Fruit fly (Drosophila melanogaster) whole organism, embryonic: ENCODE measurements around the gene Dpy-30L1.

Experiments
- ATbp ChIP-seq: fragments of 200-800 bp; sonication (Bioruptor generic); optimal IDR thresholded peaks from 2 replicates; lab custom pipeline; 2017; ENCODE audit warnings: missing biosample characterization, mild to moderate bottlenecking, missing genetic modification characterization, missing genetic modification reagents
- Ada2b ChIP-seq: fragments of 200-800 bp; sonication (Bioruptor generic); IDR thresholded peaks from 2 replicates; pipeline ENCODE4 v1.3.6; 2022; ENCODE audit warnings: missing biosample characterization, missing genetic modification characterization
- Atf3 ChIP-seq: fragments of 200-800 bp; sonication (Bioruptor generic); optimal IDR thresholded peaks from 3 replicates; lab custom pipeline; 2016; ENCODE audit warnings: missing biosample characterization, missing genetic modification characterization
- Atf6 ChIP-seq: fragments of 200-800 bp; sonication (Bioruptor generic); IDR thresholded peaks from 2 replicates; pipeline ENCODE4 v1.3.6; 2022; ENCODE audit warnings: missing biosample characterization, missing genetic modification characterization
- BEAF-32 ChIP-seq: fragments of 200-800 bp; sonication (Bioruptor generic); optimal IDR thresholded peaks from 3 replicates; lab custom pipeline; 2017; ENCODE audit warnings: missing biosample characterization, missing genetic modification characterization, mild to moderate bottlenecking, moderate library complexity, missing genetic modification reagents
- CG10321 ChIP-seq: fragments of 200-800 bp; sonication (Bioruptor generic); IDR thresholded peaks from 2 replicates; pipeline ENCODE4 v1.3.6; 2022; ENCODE audit warnings: missing biosample characterization, missing genetic modification characterization
- CG12659 ChIP-seq: fragments of 200-800 bp; sonication (Bioruptor generic); optimal IDR thresholded peaks from 3 replicates; lab custom pipeline; 2017; ENCODE audit warnings: mild to moderate bottlenecking, missing biosample characterization, missing genetic modification reagents, missing genetic modification characterization
- CG1792 ChIP-seq: fragments of 200-800 bp; sonication (Bioruptor generic); optimal IDR thresholded peaks from 2 replicates; lab custom pipeline; 2016; ENCODE audit warnings: missing biosample characterization, missing genetic modification characterization
- CG18476 ChIP-seq: fragments of 200-800 bp; sonication (Bioruptor generic); optimal IDR thresholded peaks from 2 replicates; lab custom pipeline; 2016; ENCODE audit warnings: missing biosample characterization, mild to moderate bottlenecking, missing genetic modification characterization
- CG18764 ChIP-seq: fragments of 200-800 bp; sonication (Bioruptor generic); optimal IDR thresholded peaks from 3 replicates; lab custom pipeline; 2016; ENCODE audit warnings: missing biosample characterization, missing genetic modification characterization
- CG31441 ChIP-seq: fragments of 200-800 bp; sonication (Bioruptor generic); IDR thresholded peaks from 2 replicates; pipeline ENCODE4 v1.3.6; 2022; ENCODE audit warnings: missing biosample characterization, missing genetic modification characterization
- CG3281 ChIP-seq: fragments of 200-800 bp; sonication (Bioruptor generic); optimal IDR thresholded peaks from 3 replicates; lab custom pipeline; 2017; ENCODE audit warnings: missing biosample characterization, mild to moderate bottlenecking, missing genetic modification characterization
- CG3407 ChIP-seq: fragments of 200-800 bp; sonication (Bioruptor generic); optimal IDR thresholded peaks from 2 replicates; lab custom pipeline; 2018; ENCODE audit warnings: missing biosample characterization, mild to moderate bottlenecking, missing genetic modification characterization
- CG3995 ChIP-seq: fragments of 200-800 bp; sonication (Bioruptor generic); optimal IDR thresholded peaks from 3 replicates; lab custom pipeline; 2016; ENCODE audit warnings: missing biosample characterization, missing genetic modification characterization
- CG7271 ChIP-seq: fragments of 200-800 bp; sonication (Bioruptor generic); optimal IDR thresholded peaks from 2 replicates; lab custom pipeline; 2018; ENCODE audit warnings: missing biosample characterization, mild to moderate bottlenecking, missing genetic modification characterization, moderate library complexity
- CG8290 ChIP-seq, 3 experiments: fragments of 200-800 bp; sonication (Bioruptor generic); optimal IDR thresholded peaks; 2 replicates each; lab custom pipeline; 2016 to 2019; ENCODE audit warnings: missing biosample characterization in 3 of 3, missing genetic modification characterization in 3 of 3, mild to moderate bottlenecking in 2 of 3, moderate library complexity in 1 of 3
- CG8944 ChIP-seq: fragments of 200-800 bp; sonication (Bioruptor generic); optimal IDR thresholded peaks from 3 replicates; lab custom pipeline; 2016; ENCODE audit warnings: missing biosample characterization, missing genetic modification characterization
- Chrac-16 ChIP-seq: fragments of 200-800 bp; sonication (Bioruptor generic); optimal IDR thresholded peaks from 3 replicates; lab custom pipeline; 2016; ENCODE audit warnings: missing biosample characterization, missing genetic modification characterization
- D19A ChIP-seq: fragments of 200-800 bp; optimal IDR thresholded peaks from 3 replicates; lab custom pipeline; 2019; ENCODE audit warnings: missing biosample characterization, mild to moderate bottlenecking, missing genetic modification characterization, moderate library complexity
- Deaf1 ChIP-seq: fragments of 200-800 bp; optimal IDR thresholded peaks from 3 replicates; lab custom pipeline; 2019; ENCODE audit warnings: missing biosample characterization, mild to moderate bottlenecking, missing genetic modification characterization, moderate library complexity
- Gug ChIP-seq: fragments of 200-800 bp; sonication (Bioruptor generic); IDR thresholded peaks from 4 replicates; pipeline ENCODE4 v1.3.6; 2022; ENCODE audit warnings: missing biosample characterization, missing genetic modification characterization
- HHEX ChIP-seq: fragments of 200-800 bp; sonication (Bioruptor generic); optimal IDR thresholded peaks from 3 replicates; lab custom pipeline; 2017; ENCODE audit warnings: missing biosample characterization, mild to moderate bottlenecking, missing genetic modification characterization, missing genetic modification reagents
- HmgZ ChIP-seq: fragments of 200-800 bp; sonication (Bioruptor generic); optimal IDR thresholded peaks from 2 replicates; lab custom pipeline; 2018; ENCODE audit warnings: missing biosample characterization, mild to moderate bottlenecking, missing genetic modification characterization
- Med ChIP-seq: fragments of 200-800 bp; sonication (Bioruptor generic); peaks from one replicate; lab custom pipeline; 2016; ENCODE audit warnings: missing biosample characterization, missing genetic modification characterization, mild to moderate bottlenecking, inconsistent platforms, moderate library complexity
- Scr ChIP-seq: fragments of 200-800 bp; sonication (Bioruptor generic); IDR thresholded peaks from 2 replicates; pipeline ENCODE4 v1.3.6; 2022; ENCODE audit warnings: missing biosample characterization, missing genetic modification characterization; ENCODE audit not compliant: partially characterized antibody
- Stat92E ChIP-seq, 3 experiments: fragments of >200 bp in 2 of 3; fragments of 200-800 bp in 1 of 3; sonication (Bioruptor generic) in 1 of 3; optimal IDR thresholded peaks; 2 replicates each; lab custom pipeline; 2017 to 2019; ENCODE audit warnings: missing biosample characterization in 3 of 3, missing genetic modification characterization in 3 of 3, mild to moderate bottlenecking in 1 of 3, moderate library complexity in 1 of 3
- Tbp ChIP-seq: fragments of >200 bp; optimal IDR thresholded peaks from 2 replicates; lab custom pipeline; 2018; ENCODE audit warnings: missing biosample characterization, missing genetic modification characterization
- bcd ChIP-seq: fragments of 200-800 bp; sonication (Bioruptor generic); optimal IDR thresholded peaks from 2 replicates; lab custom pipeline; 2017; ENCODE audit warnings: missing biosample characterization, mild to moderate bottlenecking, missing genetic modification characterization
- bigmax ChIP-seq: fragments of 200-800 bp; sonication (Bioruptor generic); optimal IDR thresholded peaks from 2 replicates; lab custom pipeline; 2018; ENCODE audit warnings: missing biosample characterization, mild to moderate bottlenecking, missing genetic modification characterization
- cas ChIP-seq: fragments of 200-800 bp; sonication (Bioruptor generic); IDR thresholded peaks from 2 replicates; pipeline ENCODE4 v1.3.6; 2022; ENCODE audit warnings: missing biosample characterization, missing genetic modification characterization
- dan ChIP-seq: fragments of 200-800 bp; sonication (Bioruptor generic); IDR thresholded peaks from 2 replicates; pipeline ENCODE4 v1.3.6; 2022; ENCODE audit warnings: missing biosample characterization, missing genetic modification characterization
- ewg ChIP-seq: fragments of 200-800 bp; sonication (Bioruptor generic); optimal IDR thresholded peaks from 3 replicates; lab custom pipeline; 2017; ENCODE audit warnings: mild to moderate bottlenecking, missing biosample characterization, missing genetic modification reagents, missing genetic modification characterization
- fd102C ChIP-seq: fragments of 200-800 bp; sonication (Bioruptor generic); optimal IDR thresholded peaks from 2 replicates; lab custom pipeline; 2018; ENCODE audit warnings: missing biosample characterization, mild to moderate bottlenecking, missing genetic modification characterization, moderate library complexity
- hkb ChIP-seq, 2 experiments: fragments of 200-800 bp in 1 of 2; fragments of >200 bp in 1 of 2; sonication (Bioruptor generic) in 1 of 2; IDR thresholded peaks in 1 of 2; optimal IDR thresholded peaks in 1 of 2; 2 replicates each; pipeline versions ENCODE4 v1.3.6 to Lab custom; 2017 to 2022; ENCODE audit warnings: missing biosample characterization in 1 of 2, missing genetic modification characterization in 1 of 2
- insv ChIP-seq, 2 experiments: fragments of 200-800 bp; sonication (Bioruptor generic); optimal IDR thresholded peaks; 3 replicates each; lab custom pipeline; 2016 to 2018; ENCODE audit warnings: missing biosample characterization in 2 of 2, missing genetic modification characterization in 2 of 2
- kni ChIP-seq: fragments of 200-800 bp; sonication (Bioruptor generic); optimal IDR thresholded peaks from 3 replicates; lab custom pipeline; 2017; ENCODE audit warnings: mild to moderate bottlenecking, missing biosample characterization, missing genetic modification reagents, missing genetic modification characterization
- lab ChIP-seq: fragments of 200-800 bp; sonication (Bioruptor generic); optimal IDR thresholded peaks from 3 replicates; lab custom pipeline; 2017; ENCODE audit warnings: missing biosample characterization, missing genetic modification characterization, mild to moderate bottlenecking, moderate library complexity, missing genetic modification reagents
- lmd ChIP-seq: fragments of 200-800 bp; sonication (Bioruptor generic); IDR thresholded peaks from 2 replicates; pipeline ENCODE4 v1.3.6; 2022; ENCODE audit warnings: missing biosample characterization, missing genetic modification characterization
- mirr ChIP-seq: fragments of 200-800 bp; sonication (Bioruptor generic); optimal IDR thresholded peaks from 3 replicates; lab custom pipeline; 2018; ENCODE audit warnings: missing biosample characterization, mild to moderate bottlenecking, missing genetic modification characterization
- odd ChIP-seq: fragments of 200-800 bp; sonication (Bioruptor generic); optimal IDR thresholded peaks from 2 replicates; lab custom pipeline; 2017; ENCODE audit warnings: missing biosample characterization, mild to moderate bottlenecking, missing genetic modification characterization
- phol ChIP-seq: fragments of 200-800 bp; sonication (Bioruptor generic); optimal IDR thresholded peaks from 3 replicates; lab custom pipeline; 2018; ENCODE audit warnings: missing biosample characterization, mild to moderate bottlenecking, missing genetic modification characterization, moderate library complexity
- prd ChIP-seq, 3 experiments: fragments of >200 bp in 2 of 3; fragments of 200-800 bp in 1 of 3; sonication (Bioruptor generic) in 1 of 3; optimal IDR thresholded peaks in 2 of 3; IDR thresholded peaks in 1 of 3; 2 replicates in 2 of 3; 3 replicates in 1 of 3; pipeline versions ENCODE4 v1.3.6 to Lab custom; 2017 to 2022; ENCODE audit warnings: missing biosample characterization in 1 of 3, missing genetic modification characterization in 1 of 3
- ranshi ChIP-seq: fragments of 200-800 bp; sonication (Bioruptor generic); IDR thresholded peaks from 2 replicates; pipeline ENCODE4 v1.3.6; 2022; ENCODE audit warnings: missing biosample characterization, missing genetic modification characterization
- row ChIP-seq: fragments of 200-800 bp; sonication (Bioruptor generic); IDR thresholded peaks from 3 replicates; pipeline ENCODE4 v1.3.6; 2022; ENCODE audit warnings: missing biosample characterization, missing genetic modification characterization
- salm ChIP-seq: fragments of 200-800 bp; sonication (Bioruptor generic); optimal IDR thresholded peaks from 2 replicates; lab custom pipeline; 2018; ENCODE audit warnings: missing biosample characterization, mild to moderate bottlenecking, missing genetic modification characterization
- sna ChIP-seq: fragments of 200-800 bp; sonication (Bioruptor generic); IDR thresholded peaks from 2 replicates; pipeline ENCODE4 v1.3.6; 2022; ENCODE audit warnings: missing biosample characterization, missing genetic modification characterization; ENCODE audit not compliant: partially characterized antibody
- tgo ChIP-seq: fragments of 200-800 bp; sonication (Bioruptor generic); IDR thresholded peaks from 3 replicates; pipeline ENCODE4 v1.3.6; 2022; ENCODE audit warnings: missing biosample characterization, missing genetic modification characterization
- trh ChIP-seq: fragments of 200-800 bp; sonication (Bioruptor generic); optimal IDR thresholded peaks from 2 replicates; lab custom pipeline; 2016; ENCODE audit warnings: missing biosample characterization, missing genetic modification characterization
- ttk ChIP-seq: fragments of 200-800 bp; sonication (Bioruptor generic); IDR thresholded peaks from 2 replicates; pipeline ENCODE4 v2.1.2; 2022; ENCODE audit warnings: missing biosample characterization, missing genetic modification characterization

Dpy-30L1 gene

dm6 chr2L:10756049-10756448 is 23.6 kb downstream of the Dpy-30L1 start, which contains the start of gene CG17124 (continued):
- TF ChIP-seq Gug (GFP tag; lab: Robert Waterston, UW) (no peak), row (no peak; the same call in 2 of the 3 replicates), lab (GFP tag; lab: Kevin White, UChicago) (peak; percentile 66), mirr (GFP tag; lab: Kevin White, UChicago) (peak; percentile 45), tgo (GFP tag; lab: Robert Waterston, UW) (no peak), cas (GFP tag; lab: Robert Waterston, UW) (0 out of 2 replicates have a peak, but pooled peaks have one; percentile 6), CG8944 (no peak), odd (GFP tag; lab: Kevin White, UChicago) (no peak), hkb (optimal IDR thresholded peaks at IDR 0.05; lab: Kevin White, UChicago) (no peak), hkb (GFP tag; IDR thresholded peaks at IDR 0.05; lab: Robert Waterston, UW) (peak; percentile 62), bcd (GFP tag; lab: Kevin White, UChicago) (peak; percentile 18), sna (0 out of 2 replicates have a peak, but pooled peaks have one; percentile 15), insv (GFP tag; optimal IDR thresholded peaks at IDR 0.05; lab: Kevin White, UChicago) (no peak), ewg (no peak), CG7271 (tag; lab: Kevin White, UChicago) (no peak), salm (tag; lab: Kevin White, UChicago) (no peak), BEAF-32 (GFP tag; lab: Kevin White, UChicago) (no peak), CG3407 (GFP tag; lab: Kevin White, UChicago) (no peak), HmgZ (tag; lab: Kevin White, UChicago) (peak; percentile 46), CG12659 (GFP tag; lab: Kevin White, UChicago) (peak; percentile 15), prd (optimal IDR thresholded peaks at IDR 0.05; lab: Kevin White, UChicago) (no peak), prd (GFP tag; IDR thresholded peaks at IDR 0.05; lab: Robert Waterston, UW) (no peak), CG3995 (GFP tag; lab: Kevin White, UChicago) (no peak), CG18476 (GFP tag; lab: Kevin White, UChicago) (no peak), CG10321 (no peak), Stat92E (GFP tag; optimal IDR thresholded peaks at IDR 0.05; lab: Kevin White, UChicago) (no peak), bigmax (GFP tag; lab: Kevin White, UChicago) (peak; percentile 10), Atf3 (GFP tag; lab: Kevin White, UChicago) (no peak), ATbp (GFP tag; lab: Kevin White, UChicago) (peak; percentile 14), ttk (GFP tag; lab: Robert Waterston, UW) (no peak), Med (GFP tag; lab: Kevin White, UChicago) (peak; percentile 91), Scr (GFP tag; lab: Robert Waterston, UW) (peak; percentile 33; the same call in 1 of the 2 replicates), ranshi (peak; percentile 39; the same call in 1 of the 2 replicates), trh (GFP tag; lab: Kevin White, UChicago) (no peak), kni (GFP tag; lab: Kevin White, UChicago) (peak; percentile 36), Tbp (GFP tag; lab: Kevin White, UChicago) (no peak), CG8290 (GFP tag; optimal IDR thresholded peaks at IDR 0.05; lab: Kevin White, UChicago) (no peak), CG8290 (tag; optimal IDR thresholded peaks at IDR 0.05; lab: Kevin White, UChicago) (peak in 1 of 2 experiments; percentile 76), dan (GFP tag; lab: Robert Waterston, UW) (no peak), D19A (tag; lab: Kevin White, UChicago) (no peak), HHEX (GFP tag; lab: Kevin White, UChicago) (peak; percentile 40), CG31441 (no peak), lmd (GFP tag; lab: Robert Waterston, UW) (no peak), CG18764 (no peak), Deaf1 (tag; lab: Kevin White, UChicago) (peak; percentile 75), CG1792 (peak; percentile 10), CG3281 (GFP tag; lab: Kevin White, UChicago) (peak; percentile 47), phol (tag; lab: Kevin White, UChicago) (no peak), Ada2b (GFP tag; lab: Robert Waterston, UW) (no peak), Atf6 (GFP tag; lab: Robert Waterston, UW) (peak; percentile 63), fd102C (GFP tag; lab: Kevin White, UChicago) (no peak), Chrac-16 (no peak)
